Worm (Caenorhabditis elegans) whole organism, L2 larva: ENCODE measurements around the gene mua-3.

ENCODE experiments used
- R02D3.7 ChIP-seq: fragments of 150-350 bp; optimal IDR thresholded peaks from 2 replicates; lab custom pipeline; 2014; ENCODE audit warnings: missing biosample characterization, missing genetic modification characterization
- ZK546.5 ChIP-seq: sonication (generic microtip); optimal IDR thresholded peaks from 2 replicates; lab custom pipeline; 2017; ENCODE audit warnings: missing biosample characterization, missing genetic modification characterization
- aly-2 ChIP-seq: fragments of 150-350 bp; optimal IDR thresholded peaks from 2 replicates; lab custom pipeline; 2014; ENCODE audit warnings: missing biosample characterization, missing genetic modification characterization
- blmp-1 ChIP-seq: sonication (generic microtip); optimal IDR thresholded peaks from 2 replicates; lab custom pipeline; 2017; ENCODE audit warnings: missing genetic modification characterization, mild to moderate bottlenecking, missing compliant biosample characterization, antibody characterized with exemption, moderate library complexity; ENCODE audit not compliant: insufficient read depth
- ceh-82 ChIP-seq: fragments of 150-350 bp; optimal IDR thresholded peaks from 2 replicates; lab custom pipeline; 2014; ENCODE audit warnings: missing biosample characterization, missing genetic modification characterization
- dmd-4 ChIP-seq: sonication (generic microtip); optimal IDR thresholded peaks from 2 replicates; lab custom pipeline; 2017; ENCODE audit warnings: missing biosample characterization, missing genetic modification characterization
- elt-1 ChIP-seq: fragments of 150-350 bp; optimal IDR thresholded peaks from 2 replicates; lab custom pipeline; 2014; ENCODE audit warnings: missing biosample characterization, missing genetic modification characterization
- elt-3 ChIP-seq: sonication (generic microtip); optimal IDR thresholded peaks from 2 replicates; lab custom pipeline; 2017; ENCODE audit warnings: missing biosample characterization, missing genetic modification characterization
- fos-1 ChIP-seq: fragments of 150-350 bp; optimal IDR thresholded peaks from 2 replicates; lab custom pipeline; 2014; ENCODE audit warnings: missing biosample characterization, missing genetic modification characterization
- gmeb-1 ChIP-seq: fragments of 150-350 bp; optimal IDR thresholded peaks from 2 replicates; lab custom pipeline; 2014; ENCODE audit warnings: missing biosample characterization, missing genetic modification characterization
- lin-39 ChIP-seq: fragments of 150-350 bp; optimal IDR thresholded peaks from 2 replicates; lab custom pipeline; 2014; ENCODE audit warnings: missing biosample characterization, missing genetic modification reagents, missing genetic modification characterization
- lsy-2 ChIP-seq, 2 experiments: fragments of 150-350 bp in 1 of 2; sonication (generic microtip) in 1 of 2; optimal IDR thresholded peaks; 2 replicates each; lab custom pipeline; 2014 to 2017; ENCODE audit warnings: missing biosample characterization in 2 of 2, missing genetic modification characterization in 2 of 2
- mab-5 ChIP-seq: fragments of 150-350 bp; optimal IDR thresholded peaks from 2 replicates; lab custom pipeline; 2014; ENCODE audit warnings: missing biosample characterization, missing genetic modification characterization
- mbf-1 ChIP-seq: sonication (generic microtip); optimal IDR thresholded peaks from 2 replicates; lab custom pipeline; 2017; ENCODE audit warnings: missing biosample characterization, missing genetic modification characterization
- mdl-1 ChIP-seq, 2 experiments: fragments of 150-350 bp in 1 of 2; sonication (generic microtip) in 1 of 2; optimal IDR thresholded peaks; 2 replicates each; lab custom pipeline; 2017; ENCODE audit warnings: missing biosample characterization in 2 of 2, missing genetic modification characterization in 2 of 2
- nhr-10 ChIP-seq: sonication (generic microtip); optimal IDR thresholded peaks from 2 replicates; lab custom pipeline; 2017; ENCODE audit warnings: missing biosample characterization, missing genetic modification characterization
- nhr-11 ChIP-seq: fragments of 150-350 bp; optimal IDR thresholded peaks from 2 replicates; lab custom pipeline; 2014; ENCODE audit warnings: missing biosample characterization, missing genetic modification characterization
- nhr-12 ChIP-seq: fragments of 150-350 bp; optimal IDR thresholded peaks from 2 replicates; lab custom pipeline; 2014; ENCODE audit warnings: missing biosample characterization, missing genetic modification characterization
- nhr-129 ChIP-seq: fragments of 150-350 bp; optimal IDR thresholded peaks from 2 replicates; lab custom pipeline; 2014; ENCODE audit warnings: missing biosample characterization, missing genetic modification characterization
- nhr-21 ChIP-seq: fragments of 150-350 bp; optimal IDR thresholded peaks from 2 replicates; lab custom pipeline; 2014; ENCODE audit warnings: missing biosample characterization, missing genetic modification characterization
- nhr-23 ChIP-seq: fragments of 150-350 bp; optimal IDR thresholded peaks from 2 replicates; lab custom pipeline; 2014; ENCODE audit warnings: missing biosample characterization, missing genetic modification reagents, missing genetic modification characterization
- nhr-237 ChIP-seq: fragments of 150-350 bp; optimal IDR thresholded peaks from 2 replicates; lab custom pipeline; 2014; ENCODE audit warnings: missing biosample characterization, missing genetic modification characterization
- nhr-6 ChIP-seq: fragments of 150-350 bp; optimal IDR thresholded peaks from 2 replicates; lab custom pipeline; 2014; ENCODE audit warnings: missing biosample characterization, missing genetic modification characterization
- nhr-77 ChIP-seq: fragments of 150-350 bp; optimal IDR thresholded peaks from 2 replicates; lab custom pipeline; 2014; ENCODE audit warnings: missing biosample characterization, missing genetic modification characterization
- sem-4 ChIP-seq: fragments of 150-350 bp; optimal IDR thresholded peaks from 2 replicates; lab custom pipeline; 2014; ENCODE audit warnings: missing biosample characterization, missing genetic modification reagents, missing genetic modification characterization
- skn-1 ChIP-seq: sonication (generic microtip); optimal IDR thresholded peaks from 2 replicates; lab custom pipeline; 2017; ENCODE audit warnings: missing biosample characterization, missing genetic modification characterization
- sma-3 ChIP-seq: sonication (generic microtip); optimal IDR thresholded peaks from 2 replicates; lab custom pipeline; 2016; ENCODE audit warnings: missing genetic modification reagents, missing genetic modification characterization, missing compliant biosample characterization
- sma-9 ChIP-seq, 2 experiments: fragments of 150-350 bp in 1 of 2; sonication (generic microtip) in 1 of 2; optimal IDR thresholded peaks; 2 replicates each; lab custom pipeline; 2014 to 2016; ENCODE audit warnings: missing genetic modification characterization in 2 of 2, mild to moderate bottlenecking in 1 of 2, missing biosample characterization in 1 of 2, missing compliant biosample characterization in 1 of 2, missing genetic modification reagents in 1 of 2, moderate library complexity in 1 of 2
- snpc-4 ChIP-seq: fragments of 150-350 bp; optimal IDR thresholded peaks from 2 replicates; lab custom pipeline; 2014; ENCODE audit warnings: missing biosample characterization, missing genetic modification characterization
- unc-39 ChIP-seq: fragments of 150-350 bp; optimal IDR thresholded peaks from 2 replicates; lab custom pipeline; 2014; ENCODE audit warnings: missing biosample characterization, missing genetic modification characterization
- unc-55 ChIP-seq: fragments of 150-350 bp; sonication (generic microtip); optimal IDR thresholded peaks from 3 replicates; lab custom pipeline; 2014; ENCODE audit warnings: missing biosample characterization, missing genetic modification reagents, missing genetic modification characterization
- unc-62 ChIP-seq: fragments of 150-350 bp; optimal IDR thresholded peaks from 2 replicates; lab custom pipeline; 2014; ENCODE audit warnings: missing biosample characterization, missing genetic modification reagents, missing genetic modification characterization
- zag-1 ChIP-seq: fragments of 150-350 bp; optimal IDR thresholded peaks from 2 replicates; lab custom pipeline; 2014; ENCODE audit warnings: missing biosample characterization, missing genetic modification characterization
- ztf-1 ChIP-seq: fragments of 200-800 bp; sonication (Bioruptor generic); conservative IDR thresholded peaks from 2 replicates; pipeline ENCODE4 v1.3.6; 2022; ENCODE audit warnings: missing genetic modification characterization, missing compliant biosample characterization
- ztf-4 ChIP-seq: fragments of 150-350 bp; optimal IDR thresholded peaks from 2 replicates; lab custom pipeline; 2014; ENCODE audit warnings: missing biosample characterization, missing genetic modification characterization

mua-3 gene

ce11 chrIII:10196796-10197195, 36.3 kb downstream of the mua-3 start:
- TF ChIP-seq sma-9 (GFP tag; optimal IDR thresholded peaks at IDR 0.05; lab: Kevin White, UChicago) (no peak), sma-9 (tag; optimal IDR thresholded peaks at IDR 0.05; lab: Kevin White, UChicago) (no peak), nhr-129 (tag; lab: Kevin White, UChicago) (no peak), blmp-1 (tag; lab: Kevin White, UChicago) (no peak), skn-1 (tag; lab: Kevin White, UChicago) (no peak), ztf-4 (tag; lab: Kevin White, UChicago) (no peak), gmeb-1 (tag; lab: Kevin White, UChicago) (no peak), elt-3 (tag; lab: Kevin White, UChicago) (no peak), lsy-2 (tag; optimal IDR thresholded peaks at IDR 0.05; lab: Kevin White, UChicago) (no peak), mdl-1 (tag; optimal IDR thresholded peaks at IDR 0.05; lab: Kevin White, UChicago) (no peak), unc-55 (GFP tag; lab: Kevin White, UChicago) (no peak), nhr-6 (tag; lab: Kevin White, UChicago) (no peak), mbf-1 (tag; lab: Kevin White, UChicago) (no peak), nhr-10 (tag; lab: Kevin White, UChicago) (no peak), sem-4 (no peak)
- TF ChIP-seq, all 48 proteins: peak for 0

- no peak for TF ChIP-seq ceh-82 (tag; lab: Kevin White, UChicago)
- no peak for TF ChIP-seq gmeb-1 (tag; lab: Kevin White, UChicago)
- TF ChIP-seq ztf-1 (GFP tag; lab: Robert Waterston, UW) = no peak
- no peak for TF ChIP-seq mdl-1 (tag; optimal IDR thresholded peaks at IDR 0.05; lab: Kevin White, UChicago)
- TF ChIP-seq sma-3 (GFP tag; lab: Kevin White, UChicago) = no peak
- no peak for TF ChIP-seq nhr-6 (tag; lab: Kevin White, UChicago)
- no peak for TF ChIP-seq lsy-2 (tag; optimal IDR thresholded peaks at IDR 0.05; lab: Kevin White, UChicago)
- no peak for TF ChIP-seq blmp-1 (tag; lab: Kevin White, UChicago)
- TF ChIP-seq nhr-11 (tag; lab: Kevin White, UChicago) = no peak
- no peak for TF ChIP-seq fos-1 (tag; lab: Kevin White, UChicago)
- TF ChIP-seq, all 48 proteins: peak for 0
Measured at ce11 chrIII:10197416-10197815, 36.9 kb downstream of the mua-3 start, which contains the start of gene dod-6. dod-6 (plus strand) TSS chrIII:10197716.

ce11 chrIII:10199052-10199451, 38.6 kb downstream of the mua-3 start, which contains the start of gene T20G5.8:
T20G5.8 (plus strand) TSS chrIII:10199352.
- TF ChIP-seq nhr-10 (tag; lab: Kevin White, UChicago) = no peak
- TF ChIP-seq ZK546.5 (tag; lab: Kevin White, UChicago) = no peak
- TF ChIP-seq sem-4 = no peak
- no peak for TF ChIP-seq unc-39 (tag; lab: Kevin White, UChicago)
- TF ChIP-seq gmeb-1 (tag; lab: Kevin White, UChicago) = no peak
- TF ChIP-seq mab-5 = no peak

ce11 chrIII:10201235-10201634, 40.7 kb downstream of the mua-3 start, which contains the start of the genes T20G5.13 and T20G5.12:
T20G5.13 (minus strand) TSS chrIII:10201335.
T20G5.12 (plus strand) TSS chrIII:10201604.
- no peak for TF ChIP-seq unc-62 (GFP tag; lab: Kevin White, UChicago)
- no peak for TF ChIP-seq fos-1 (tag; lab: Kevin White, UChicago)
- TF ChIP-seq mab-5 = no peak
- no peak for TF ChIP-seq nhr-6 (tag; lab: Kevin White, UChicago)
- TF ChIP-seq elt-3 (tag; lab: Kevin White, UChicago) = no peak
- TF ChIP-seq nhr-11 (tag; lab: Kevin White, UChicago) = no peak
- no peak for TF ChIP-seq mdl-1 (tag; optimal IDR thresholded peaks at IDR 0.05; lab: Kevin White, UChicago)
- no peak for TF ChIP-seq ceh-82 (tag; lab: Kevin White, UChicago)
- no peak for TF ChIP-seq ztf-1 (GFP tag; lab: Robert Waterston, UW)
- no peak for TF ChIP-seq nhr-77 (tag; lab: Kevin White, UChicago)
- TF ChIP-seq nhr-23 (tag; lab: Kevin White, UChicago) = no peak
- no peak for TF ChIP-seq nhr-129 (tag; lab: Kevin White, UChicago)
- TF ChIP-seq zag-1 = no peak
- no peak for TF ChIP-seq unc-39 (tag; lab: Kevin White, UChicago)
- no peak for TF ChIP-seq blmp-1 (tag; lab: Kevin White, UChicago)
- TF ChIP-seq elt-1 (tag; lab: Kevin White, UChicago) = no peak
- TF ChIP-seq nhr-237 (tag; lab: Kevin White, UChicago) = no peak
- TF ChIP-seq lin-39 (tag; lab: Kevin White, UChicago) = no peak
- TF ChIP-seq mbf-1 (tag; lab: Kevin White, UChicago) = no peak

ce11 chrIII:10202391-10202790, 41.9 kb downstream of the mua-3 start:
- no peak for TF ChIP-seq snpc-4 (tag; lab: Kevin White, UChicago)
- no peak for TF ChIP-seq nhr-129 (tag; lab: Kevin White, UChicago)
- no peak for TF ChIP-seq aly-2 (tag; lab: Kevin White, UChicago)
- TF ChIP-seq mab-5 = no peak
- no peak for TF ChIP-seq nhr-12 (tag; lab: Kevin White, UChicago)
- no peak for TF ChIP-seq nhr-21 (tag; lab: Kevin White, UChicago)
- TF ChIP-seq dmd-4 (tag; lab: Kevin White, UChicago) = no peak
- no peak for TF ChIP-seq R02D3.7 (tag; lab: Kevin White, UChicago)
- no peak for TF ChIP-seq mbf-1 (tag; lab: Kevin White, UChicago)
- TF ChIP-seq, all 48 proteins: peak for 0
